Worm (Caenorhabditis elegans): ENCODE data around the gene T13C2.2.

The T13C2.2 gene

ce11 chrII:6821832-6822231 lies 29.8 kb downstream of the T13C2.2 start:
- TF ChIP-seq unc-62 (GFP tag; optimal IDR thresholded peaks at IDR 0.05): no peak

ce11 chrII:6822347-6822746 lies 30.4 kb downstream of the T13C2.2 start:
- TF ChIP-seq unc-62 (GFP tag; optimal IDR thresholded peaks at IDR 0.05): no peak

ce11 chrII:6823233-6823632 lies 31.2 kb downstream of the T13C2.2 start:
- TF ChIP-seq unc-62 (GFP tag; optimal IDR thresholded peaks at IDR 0.05): no peak

ce11 chrII:6823912-6824311 lies 31.9 kb downstream of the T13C2.2 start:
- no peak for TF ChIP-seq unc-62 (GFP tag; optimal IDR thresholded peaks at IDR 0.05)

ce11 chrII:6824524-6824923 lies 32.5 kb downstream of the T13C2.2 start:
- no peak for TF ChIP-seq unc-62 (GFP tag; optimal IDR thresholded peaks at IDR 0.05)

- TF ChIP-seq unc-62 (GFP tag; optimal IDR thresholded peaks at IDR 0.05): no peak
These were observed 33.7 kb downstream of the T13C2.2 start for ce11 chrII:6825732-6826131.

ce11 chrII:6826726-6827125 lies 34.7 kb downstream of the T13C2.2 start:
- TF ChIP-seq unc-62 (GFP tag; optimal IDR thresholded peaks at IDR 0.05): no peak

- no peak for TF ChIP-seq unc-62 (GFP tag; optimal IDR thresholded peaks at IDR 0.05)
These were observed 35.4 kb downstream of the T13C2.2 start for ce11 chrII:6827388-6827787.

- TF ChIP-seq unc-62 (GFP tag; optimal IDR thresholded peaks at IDR 0.05): no peak
These were observed 36.3 kb downstream of the T13C2.2 start for ce11 chrII:6828073-6828900.

ce11 chrII:6829108-6829507 lies 37.1 kb downstream of the T13C2.2 start:
- no peak for TF ChIP-seq unc-62 (GFP tag; optimal IDR thresholded peaks at IDR 0.05)

- TF ChIP-seq unc-62 (GFP tag; optimal IDR thresholded peaks at IDR 0.05): no peak
These were observed 38.0 kb downstream of the T13C2.2 start for ce11 chrII:6830012-6830411.

ce11 chrII:6830923-6831322 lies 38.9 kb downstream of the T13C2.2 start:
- TF ChIP-seq unc-62 (GFP tag; optimal IDR thresholded peaks at IDR 0.05): no peak

ce11 chrII:6831531-6832201 lies 39.7 kb downstream of the T13C2.2 start:
- no peak for TF ChIP-seq unc-62 (GFP tag; optimal IDR thresholded peaks at IDR 0.05)

ce11 chrII:6832207-6832606 lies 40.2 kb downstream of the T13C2.2 start:
- no peak for TF ChIP-seq unc-62 (GFP tag; optimal IDR thresholded peaks at IDR 0.05)

- no peak for TF ChIP-seq unc-62 (GFP tag; optimal IDR thresholded peaks at IDR 0.05)
These were observed 40.9 kb downstream of the T13C2.2 start for ce11 chrII:6832695-6833389.

- no peak for TF ChIP-seq unc-62 (GFP tag; optimal IDR thresholded peaks at IDR 0.05)
These were observed 41.9 kb downstream of the T13C2.2 start for ce11 chrII:6833781-6834339.

All from whole organism, dauer.